Worm (Caenorhabditis elegans) whole organism, young adult: ENCODE data around the gene arrd-12.

Source experiments
- B0019.2 ChIP-seq: fragments of 200-800 bp; sonication (Bioruptor generic); conservative IDR thresholded peaks from 2 replicates; pipeline ENCODE4 v1.3.6; 2022; ENCODE audit warnings: missing genetic modification reagents, missing genetic modification characterization, missing compliant biosample characterization
- B0336.3 ChIP-seq: fragments of 200-800 bp; sonication (Bioruptor generic); IDR thresholded peaks from 2 replicates; pipeline ENCODE4 v1.3.6; 2022; ENCODE audit warnings: missing genetic modification characterization, missing compliant biosample characterization
- C17E4.6 ChIP-seq: fragments of 200-800 bp; sonication (Bioruptor generic); IDR thresholded peaks from 2 replicates; pipeline ENCODE4 v1.3.6; 2022; ENCODE audit warnings: missing genetic modification reagents, missing genetic modification characterization, missing compliant biosample characterization
- F23B12.7 ChIP-seq: sonication (generic microtip); optimal IDR thresholded peaks from 2 replicates; lab custom pipeline; 2017; ENCODE audit warnings: missing genetic modification characterization, mild to moderate bottlenecking, missing compliant biosample characterization, antibody characterized with exemption, moderate library complexity; ENCODE audit not compliant: insufficient read depth
- F57A8.1 ChIP-seq: fragments of 200-800 bp; sonication (Bioruptor generic); optimal IDR thresholded peaks from 2 replicates; lab custom pipeline; 2018; ENCODE audit warnings: mild to moderate bottlenecking, missing genetic modification characterization, moderate library complexity, missing compliant biosample characterization
- K11D2.4 ChIP-seq: fragments of 200-800 bp; sonication (Bioruptor generic); IDR thresholded peaks from 2 replicates; pipeline ENCODE4 v1.3.6; 2022; ENCODE audit warnings: missing genetic modification reagents, missing genetic modification characterization, missing compliant biosample characterization
- K12H6.12 ChIP-seq: fragments of 200-800 bp; sonication (Bioruptor generic); optimal IDR thresholded peaks from 2 replicates; lab custom pipeline; 2018; ENCODE audit warnings: mild to moderate bottlenecking, missing genetic modification characterization, missing compliant biosample characterization
- Y53F4B.3 ChIP-seq: fragments of 200-800 bp; sonication (Bioruptor generic); IDR thresholded peaks from 2 replicates; pipeline ENCODE4 v1.3.6; 2022; ENCODE audit warnings: missing genetic modification reagents, missing genetic modification characterization, missing compliant biosample characterization
- Y53G8AR.9 ChIP-seq: fragments of 200-800 bp; sonication (Bioruptor generic); conservative IDR thresholded peaks from 2 replicates; pipeline ENCODE4 v1.3.6; 2022; ENCODE audit warnings: missing genetic modification reagents, missing genetic modification characterization, missing compliant biosample characterization
- ZK185.1 ChIP-seq: sonication (generic microtip); optimal IDR thresholded peaks from 2 replicates; lab custom pipeline; 2016; ENCODE audit warnings: mild to moderate bottlenecking, missing genetic modification characterization, missing compliant biosample characterization; ENCODE audit not compliant: poor library complexity, severe bottlenecking
- aptf-3 ChIP-seq: fragments of 200-800 bp; sonication (Bioruptor generic); IDR thresholded peaks from 2 replicates; pipeline ENCODE4 v1.3.6; 2022; ENCODE audit warnings: missing genetic modification characterization, missing compliant biosample characterization
- athp-1 ChIP-seq: sonication (generic microtip); optimal IDR thresholded peaks from 2 replicates; lab custom pipeline; 2017; ENCODE audit warnings: mild to moderate bottlenecking, missing genetic modification characterization, missing compliant biosample characterization
- attf-3 ChIP-seq: fragments of 200-800 bp; sonication (Bioruptor generic); conservative IDR thresholded peaks from 2 replicates; pipeline ENCODE4 v1.3.6; 2022; ENCODE audit warnings: missing genetic modification reagents, missing genetic modification characterization, missing compliant biosample characterization
- attf-5 ChIP-seq: fragments of 200-800 bp; sonication (Bioruptor generic); optimal IDR thresholded peaks from 2 replicates; lab custom pipeline; 2018; ENCODE audit warnings: mild to moderate bottlenecking, missing genetic modification characterization, missing compliant biosample characterization
- ceh-27 ChIP-seq: fragments of 200-800 bp; sonication (Bioruptor generic); optimal IDR thresholded peaks from 2 replicates; lab custom pipeline; 2018; ENCODE audit warnings: mild to moderate bottlenecking, missing genetic modification characterization, moderate library complexity, missing compliant biosample characterization
- ceh-91 ChIP-seq: fragments of 200-800 bp; sonication (Bioruptor generic); IDR thresholded peaks from 2 replicates; pipeline ENCODE4 v1.3.6; 2022; ENCODE audit warnings: missing genetic modification reagents, missing genetic modification characterization, missing compliant biosample characterization
- chd-7 ChIP-seq: sonication (generic microtip); optimal IDR thresholded peaks from 2 replicates; lab custom pipeline; 2016; ENCODE audit warnings: mild to moderate bottlenecking, missing genetic modification characterization, moderate library complexity, missing compliant biosample characterization
- efl-1 ChIP-seq: fragments of 150-350 bp; optimal IDR thresholded peaks from 2 replicates; lab custom pipeline; 2014; ENCODE audit warnings: missing biosample characterization, missing genetic modification reagents, missing genetic modification characterization
- egrh-3 ChIP-seq: fragments of 200-800 bp; sonication (Bioruptor generic); IDR thresholded peaks from 2 replicates; pipeline ENCODE4 v1.3.6; 2022; ENCODE audit warnings: missing genetic modification reagents, missing genetic modification characterization, missing compliant biosample characterization
- ets-4 ChIP-seq: fragments of 200-800 bp; sonication (Bioruptor generic); optimal IDR thresholded peaks from 2 replicates; lab custom pipeline; 2018; ENCODE audit warnings: mild to moderate bottlenecking, missing genetic modification characterization, missing compliant biosample characterization
- him-1 ChIP-seq: sonication (generic microtip); optimal IDR thresholded peaks from 2 replicates; lab custom pipeline; 2016; ENCODE audit warnings: missing genotype, missing genetic modification reagents, missing genetic modification characterization, missing compliant biosample characterization
- hmg-1.2 ChIP-seq: fragments of 200-800 bp; sonication (Bioruptor generic); IDR thresholded peaks from 2 replicates; pipeline ENCODE4 v1.3.6; 2022; ENCODE audit warnings: missing genetic modification reagents, missing genetic modification characterization, missing compliant biosample characterization
- let-607 ChIP-seq, 2 experiments: fragments of 200-800 bp in 1 of 2; sonication (Bioruptor generic) in 1 of 2; sonication (generic microtip) in 1 of 2; optimal IDR thresholded peaks; 2 replicates each; lab custom pipeline; 2016 to 2018; ENCODE audit warnings: mild to moderate bottlenecking in 2 of 2, missing compliant biosample characterization in 2 of 2, missing genetic modification characterization in 2 of 2, moderate library complexity in 2 of 2, missing genotype in 1 of 2
- lin-26 ChIP-seq: fragments of 200-800 bp; sonication (Bioruptor generic); IDR thresholded peaks from 2 replicates; pipeline ENCODE4 v1.3.6; 2022; ENCODE audit warnings: missing genetic modification reagents, missing genetic modification characterization, missing compliant biosample characterization
- lin-40 ChIP-seq: sonication (generic microtip); optimal IDR thresholded peaks from 2 replicates; lab custom pipeline; 2016; ENCODE audit warnings: missing genetic modification characterization, mild to moderate bottlenecking, missing compliant biosample characterization, missing genotype, missing genetic modification reagents
- lin-54 ChIP-seq: fragments of 200-800 bp; sonication (Bioruptor generic); optimal IDR thresholded peaks from 2 replicates; lab custom pipeline; 2018; ENCODE audit warnings: mild to moderate bottlenecking, missing genetic modification characterization, missing compliant biosample characterization
- madf-3 ChIP-seq: fragments of 200-800 bp; sonication (Bioruptor generic); IDR thresholded peaks from 2 replicates; pipeline ENCODE4 v1.3.6; 2022; ENCODE audit warnings: missing genetic modification reagents, missing genetic modification characterization, missing compliant biosample characterization
- madf-8 ChIP-seq: fragments of 200-800 bp; sonication (Bioruptor generic); conservative IDR thresholded peaks from 2 replicates; pipeline ENCODE4 v1.3.6; 2022; ENCODE audit warnings: missing genetic modification reagents, missing genetic modification characterization, missing compliant biosample characterization
- mcd-1 ChIP-seq: fragments of 200-800 bp; sonication (Bioruptor generic); IDR thresholded peaks from 2 replicates; pipeline ENCODE4 v1.3.6; 2022; ENCODE audit warnings: missing genetic modification reagents, missing genetic modification characterization, missing compliant biosample characterization
- nfya-1 ChIP-seq: sonication (generic microtip); optimal IDR thresholded peaks from 2 replicates; lab custom pipeline; 2017; ENCODE audit warnings: antibody characterized with exemption, missing compliant biosample characterization, missing genetic modification characterization, borderline replicate concordance; ENCODE audit not compliant: insufficient read depth
- nfyb-1 ChIP-seq: fragments of 200-800 bp; sonication (Bioruptor generic); IDR thresholded peaks from 2 replicates; pipeline ENCODE4 v1.3.6; 2022; ENCODE audit warnings: missing genetic modification reagents, missing genetic modification characterization, missing compliant biosample characterization
- nhr-179 ChIP-seq: sonication (generic microtip); optimal IDR thresholded peaks from 2 replicates; lab custom pipeline; 2016; ENCODE audit warnings: mild to moderate bottlenecking, missing genetic modification characterization, missing compliant biosample characterization
- nhr-80 ChIP-seq: sonication (generic microtip); optimal IDR thresholded peaks from 2 replicates; lab custom pipeline; 2016; ENCODE audit warnings: missing genetic modification characterization, missing compliant biosample characterization
- rcor-1 ChIP-seq: fragments of 200-800 bp; sonication (Bioruptor generic); IDR thresholded peaks from 2 replicates; pipeline ENCODE4 v1.3.6; 2022; ENCODE audit warnings: missing genetic modification reagents, missing genetic modification characterization, missing compliant biosample characterization
- rec-8 ChIP-seq, 2 experiments: sonication (generic microtip); optimal IDR thresholded peaks; 2 replicates each; lab custom pipeline; 2016; ENCODE audit warnings: mild to moderate bottlenecking in 2 of 2, missing genetic modification characterization in 2 of 2, missing genetic modification reagents in 2 of 2, missing genotype in 2 of 2, missing biosample characterization in 1 of 2, missing compliant biosample characterization in 1 of 2, moderate library complexity in 1 of 2
- repo-1 ChIP-seq: sonication (generic microtip); optimal IDR thresholded peaks from 2 replicates; lab custom pipeline; 2017; ENCODE audit warnings: mild to moderate bottlenecking, missing genetic modification characterization, missing compliant biosample characterization
- rpc-1 ChIP-seq, 2 experiments: fragments of 150-350 bp in 1 of 2; sonication (generic microtip) in 1 of 2; optimal IDR thresholded peaks; 2 replicates each; lab custom pipeline; 2014 to 2018; ENCODE audit warnings: missing biosample characterization in 1 of 2, missing genetic modification characterization in 1 of 2, missing genetic modification reagents in 1 of 2, missing genotype in 1 of 2
- sdz-38 ChIP-seq: sonication (generic microtip); optimal IDR thresholded peaks from 2 replicates; lab custom pipeline; 2016; ENCODE audit warnings: missing genotype, missing genetic modification characterization, missing compliant biosample characterization
- snpc-4 ChIP-seq, 5 experiments: fragments of 150-350 bp in 1 of 5; sonication (generic microtip) in 4 of 5; optimal IDR thresholded peaks; 2 replicates each; lab custom pipeline; 2014 to 2018; ENCODE audit warnings: missing genetic modification characterization in 5 of 5, missing biosample characterization in 3 of 5, antibody characterized with exemption in 2 of 5, mild to moderate bottlenecking in 2 of 5, missing compliant biosample characterization in 2 of 5, missing genotype in 2 of 5, moderate library complexity in 2 of 5, missing genetic modification reagents in 1 of 5
- somi-1 ChIP-seq: fragments of 200-800 bp; sonication (Bioruptor generic); optimal IDR thresholded peaks from 2 replicates; lab custom pipeline; 2018; ENCODE audit warnings: mild to moderate bottlenecking, missing genetic modification characterization, missing compliant biosample characterization
- sptf-2 ChIP-seq: fragments of 200-800 bp; sonication (Bioruptor generic); optimal IDR thresholded peaks from 2 replicates; lab custom pipeline; 2018; ENCODE audit warnings: mild to moderate bottlenecking, missing genetic modification characterization, missing compliant biosample characterization
- unc-130 ChIP-seq: sonication (generic microtip); optimal IDR thresholded peaks from 2 replicates; lab custom pipeline; 2016; ENCODE audit warnings: missing genetic modification reagents, missing genetic modification characterization, missing compliant biosample characterization
- ztf-18 ChIP-seq: sonication (generic microtip); optimal IDR thresholded peaks from 2 replicates; lab custom pipeline; 2016; ENCODE audit warnings: missing genotype, mild to moderate bottlenecking, missing genetic modification characterization, missing compliant biosample characterization
- ztf-22 ChIP-seq: fragments of 200-800 bp; sonication (Bioruptor generic); optimal IDR thresholded peaks from 2 replicates; lab custom pipeline; 2018; ENCODE audit warnings: mild to moderate bottlenecking, missing genetic modification characterization, moderate library complexity, missing compliant biosample characterization

arrd-12 gene

ce11 chrII:13717393-13718367 is 48.4 kb upstream of the arrd-12 start (continued):
- TF ChIP-seq C17E4.6 (GFP tag; lab: Robert Waterston, UW) (no peak), ceh-91 (no peak), rec-8 (tag; optimal IDR thresholded peaks at IDR 0.05; lab: Kevin White, UChicago) (no peak), snpc-4 (GFP tag; optimal IDR thresholded peaks at IDR 0.05; lab: Kevin White, UChicago) (peak; percentile 63), snpc-4 (tag; optimal IDR thresholded peaks at IDR 0.05; lab: Kevin White, UChicago) (peak in 3 of 4 experiments; percentile 76 to 95 (median 89)), nfyb-1 (GFP tag; lab: Robert Waterston, UW) (no peak), ztf-18 (tag; lab: Kevin White, UChicago) (no peak), athp-1 (tag; lab: Kevin White, UChicago) (no peak), egrh-3 (GFP tag; lab: Robert Waterston, UW) (no peak), aptf-3 (GFP tag; lab: Robert Waterston, UW) (no peak; the same call in 1 of the 2 replicates), ceh-27 (GFP tag; lab: Kevin White, UChicago) (no peak), sptf-2 (GFP tag; lab: Kevin White, UChicago) (no peak), lin-40 (tag; lab: Kevin White, UChicago) (no peak), B0336.3 (GFP tag; lab: Robert Waterston, UW) (peak; percentile 40; the same call in 1 of the 2 replicates), efl-1 (peak; percentile 50), F57A8.1 (GFP tag; lab: Kevin White, UChicago) (no peak), lin-26 (GFP tag; lab: Robert Waterston, UW) (peak; percentile 92), somi-1 (GFP tag; lab: Kevin White, UChicago) (no peak), nhr-80 (tag; lab: Kevin White, UChicago) (no peak), madf-8 (GFP tag; lab: Robert Waterston, UW) (peak; percentile 58), sdz-38 (tag; lab: Kevin White, UChicago) (no peak), mcd-1 (peak; percentile 39), K12H6.12 (tag; lab: Kevin White, UChicago) (no peak), B0019.2 (GFP tag; lab: Robert Waterston, UW) (no peak; the same call in 1 of the 2 replicates), ets-4 (GFP tag; lab: Kevin White, UChicago) (no peak), him-1 (tag; lab: Kevin White, UChicago) (no peak), nfya-1 (tag; lab: Kevin White, UChicago) (no peak), lin-54 (GFP tag; lab: Kevin White, UChicago) (peak; percentile 28), let-607 (tag; optimal IDR thresholded peaks at IDR 0.05; lab: Kevin White, UChicago) (no peak), hmg-1.2 (peak; percentile 80), ztf-22 (no peak), unc-130 (GFP tag; lab: Kevin White, UChicago) (no peak), Y53G8AR.9 (GFP tag; lab: Robert Waterston, UW) (no peak), K11D2.4 (GFP tag; lab: Robert Waterston, UW) (no peak), attf-5 (GFP tag; lab: Kevin White, UChicago) (no peak), Y53F4B.3 (GFP tag; lab: Robert Waterston, UW) (no peak), rpc-1 (optimal IDR thresholded peaks at IDR 0.05; lab: Kevin White, UChicago) (no peak), rpc-1 (tag; optimal IDR thresholded peaks at IDR 0.05; lab: Kevin White, UChicago) (no peak), nhr-179 (tag; lab: Kevin White, UChicago) (no peak), ZK185.1 (tag; lab: Kevin White, UChicago) (no peak), rcor-1 (GFP tag; lab: Robert Waterston, UW) (no peak; the same call in 1 of the 2 replicates), repo-1 (tag; lab: Kevin White, UChicago) (no peak), attf-3 (GFP tag; lab: Robert Waterston, UW) (no peak), F23B12.7 (tag; lab: Kevin White, UChicago) (no peak), madf-3 (GFP tag; lab: Robert Waterston, UW) (0 out of 2 replicates have a peak, but pooled peaks have one; percentile 22), chd-7 (tag; lab: Kevin White, UChicago) (no peak)
